Fruit fly (Drosophila melanogaster): ENCODE results near the gene CG13358.

Gene CG13358

dm6 chrX:796397-796989 lies 8.2 kb downstream of the CG13358 start (continued):
- peak; percentile 95 for TF ChIP-seq row (GFP tag; IDR thresholded peaks at IDR 0.05)
- TF ChIP-seq NFAT (GFP tag; IDR thresholded peaks at IDR 0.05): peak; percentile 8; the same call in 1 of the 2 replicates
- no peak for TF ChIP-seq ken (GFP tag; IDR thresholded peaks at IDR 0.05)
- no peak for TF ChIP-seq gem (tag; optimal IDR thresholded peaks at IDR 0.05)
- TF ChIP-seq aop (GFP tag; IDR thresholded peaks at IDR 0.05): no peak
- peak; percentile 18 for TF ChIP-seq gcm (GFP tag; optimal IDR thresholded peaks at IDR 0.05)
- TF ChIP-seq NC2α (GFP tag; optimal IDR thresholded peaks at IDR 0.05): no peak
- TF ChIP-seq BEAF-32 (GFP tag; optimal IDR thresholded peaks at IDR 0.05): peak; percentile 87
- no peak for TF ChIP-seq HLH3B (GFP tag; IDR thresholded peaks at IDR 0.05)
- TF ChIP-seq Dip3 (GFP tag; optimal IDR thresholded peaks at IDR 0.05): no peak
- no peak for TF ChIP-seq CG2889 (GFP tag; IDR thresholded peaks at IDR 0.05)
- no peak for TF ChIP-seq Six4 (GFP tag; optimal IDR thresholded peaks at IDR 0.05)
- TF ChIP-seq PHDP (tag; optimal IDR thresholded peaks at IDR 0.05): no peak
- no peak for TF ChIP-seq wor (GFP tag; IDR thresholded peaks at IDR 0.05)
- TF ChIP-seq Dek (tag; optimal IDR thresholded peaks at IDR 0.05): no peak
- peak; percentile 31 for TF ChIP-seq pho (GFP tag; optimal IDR thresholded peaks at IDR 0.05)
- no peak for TF ChIP-seq Jarid2 (GFP tag; optimal IDR thresholded peaks at IDR 0.05)
- TF ChIP-seq ro (GFP tag; IDR thresholded peaks at IDR 0.05): no peak
- TF ChIP-seq Fer1 (GFP tag; optimal IDR thresholded peaks at IDR 0.05): peak; percentile 5
- TF ChIP-seq tll (GFP tag; optimal IDR thresholded peaks at IDR 0.05): no peak
- TF ChIP-seq CG31388 (GFP tag; optimal IDR thresholded peaks at IDR 0.05): no peak
- TF ChIP-seq Nf-YC (tag; optimal IDR thresholded peaks at IDR 0.05): peak; percentile 99
- no peak for TF ChIP-seq onecut (GFP tag; IDR thresholded peaks at IDR 0.05)
- TF ChIP-seq Oaz (GFP tag; IDR thresholded peaks at IDR 0.05): no peak
- TF ChIP-seq CG2875 (GFP tag; optimal IDR thresholded peaks at IDR 0.05): no peak
- TF ChIP-seq sob (GFP tag; IDR thresholded peaks at IDR 0.05): no peak
- no peak for TF ChIP-seq sc (optimal IDR thresholded peaks at IDR 0.05)
- no peak for TF ChIP-seq sc (GFP tag; optimal IDR thresholded peaks at IDR 0.05)
- TF ChIP-seq tna (GFP tag; IDR thresholded peaks at IDR 0.05; ENCODE audit: partially characterized antibody): peak; percentile 80
- no peak for TF ChIP-seq CG7357 (GFP tag; IDR thresholded peaks at IDR 0.05)
- TF ChIP-seq CG8290 (GFP tag; optimal IDR thresholded peaks at IDR 0.05): no peak
- peak in 1 of 2 experiments; percentile 79 for TF ChIP-seq CG8290 (tag; optimal IDR thresholded peaks at IDR 0.05)
- TF ChIP-seq CG34422 (GFP tag; IDR thresholded peaks at IDR 0.05): no peak
- no peak for TF ChIP-seq gt (GFP tag; IDR thresholded peaks at IDR 0.05)
- no peak for TF ChIP-seq sr (GFP tag; IDR thresholded peaks at IDR 0.05)
- peak; percentile 11 for TF ChIP-seq MESR4 (GFP tag; optimal IDR thresholded peaks at IDR 0.05)
- no peak for TF ChIP-seq cas (GFP tag; IDR thresholded peaks at IDR 0.05)
- no peak for TF ChIP-seq CG4360 (GFP tag; IDR thresholded peaks at IDR 0.05)
- TF ChIP-seq CG18011 (GFP tag; optimal IDR thresholded peaks at IDR 0.05): no peak
- peak; percentile 61 for TF ChIP-seq CG7745 (tag; optimal IDR thresholded peaks at IDR 0.05)
- TF ChIP-seq sna (GFP tag; IDR thresholded peaks at IDR 0.05; ENCODE audit: partially characterized antibody): peak; percentile 96
- TF ChIP-seq CG11504 (tag; optimal IDR thresholded peaks at IDR 0.05): no peak
- TF ChIP-seq CG16815 (GFP tag; optimal IDR thresholded peaks at IDR 0.05): no peak
- no peak for TF ChIP-seq fu2 (GFP tag; optimal IDR thresholded peaks at IDR 0.05)
- TF ChIP-seq CG14965 (GFP tag; optimal IDR thresholded peaks at IDR 0.05; ENCODE audit: borderline replicate concordance): no peak
- TF ChIP-seq CG13894 (tag; optimal IDR thresholded peaks at IDR 0.05): peak; percentile 44
- no peak for TF ChIP-seq H2.0 (GFP tag; IDR thresholded peaks at IDR 0.05)
- TF ChIP-seq Ssrp (tag; optimal IDR thresholded peaks at IDR 0.05): no peak
- no peak for TF ChIP-seq maf-S (GFP tag; optimal IDR thresholded peaks at IDR 0.05)
- no peak for TF ChIP-seq CG17612 (GFP tag; IDR thresholded peaks at IDR 0.05)
- no peak for TF ChIP-seq CG3726 (GFP tag; IDR thresholded peaks at IDR 0.05)
- TF ChIP-seq gsb (GFP tag; IDR thresholded peaks at IDR 0.05): no peak

All from whole organism, embryonic.